Worm (Caenorhabditis elegans) whole organism, L1 larva: ENCODE measurements around the gene egl-13.

Source experiments
- C04F5.9 ChIP-seq: sonication (generic microtip); optimal IDR thresholded peaks from 2 replicates; lab custom pipeline; 2016; ENCODE audit warnings: missing genetic modification characterization, missing compliant biosample characterization
- aha-1 ChIP-seq: fragments of 150-350 bp; optimal IDR thresholded peaks from 2 replicates; lab custom pipeline; 2014; ENCODE audit warnings: missing biosample characterization, missing genetic modification characterization
- aly-2 ChIP-seq: fragments of 150-350 bp; optimal IDR thresholded peaks from 2 replicates; lab custom pipeline; 2014; ENCODE audit warnings: missing biosample characterization, missing genetic modification characterization
- ama-1 ChIP-seq: fragments of 150-350 bp; optimal IDR thresholded peaks from 2 replicates; lab custom pipeline; 2014
- blmp-1 ChIP-seq: fragments of 150-350 bp; optimal IDR thresholded peaks from 2 replicates; lab custom pipeline; 2014; ENCODE audit warnings: missing biosample characterization, missing genetic modification characterization
- ceh-8 ChIP-seq: fragments of 200-800 bp; sonication (Bioruptor generic); optimal IDR thresholded peaks from 2 replicates; lab custom pipeline; 2018; ENCODE audit warnings: mild to moderate bottlenecking, missing genetic modification characterization, moderate library complexity, missing compliant biosample characterization
- ceh-82 ChIP-seq, 3 experiments: fragments of 150-350 bp in 1 of 3; sonication (generic microtip) in 2 of 3; optimal IDR thresholded peaks; 2 replicates each; lab custom pipeline; 2014 to 2017; ENCODE audit warnings: missing biosample characterization in 3 of 3, missing genetic modification characterization in 3 of 3
- ceh-90 ChIP-seq: sonication (generic microtip); optimal IDR thresholded peaks from 2 replicates; lab custom pipeline; 2016; ENCODE audit warnings: missing genetic modification characterization, missing compliant biosample characterization
- efl-1 ChIP-seq, 4 experiments: fragments of 150-350 bp; optimal IDR thresholded peaks in 3 of 4; peaks in 1 of 4; 1 replicate in 1 of 4; 2 replicates in 3 of 4; lab custom pipeline; 2014; ENCODE audit warnings: missing biosample characterization in 2 of 4, missing genetic modification characterization in 2 of 4, missing genetic modification reagents in 2 of 4
- egl-13 ChIP-seq: sonication (generic microtip); optimal IDR thresholded peaks from 2 replicates; lab custom pipeline; 2016; ENCODE audit warnings: missing genotype, missing genetic modification reagents, missing genetic modification characterization, missing compliant biosample characterization
- elt-3 ChIP-seq, 6 experiments: fragments of 150-350 bp in 1 of 6; sonication (generic microtip); optimal IDR thresholded peaks; 2 replicates each; lab custom pipeline; 2017 to 2018; ENCODE audit warnings: missing biosample characterization in 6 of 6, missing genetic modification characterization in 6 of 6, inconsistent platforms in 1 of 6
- fkh-10 ChIP-seq: sonication (generic microtip); optimal IDR thresholded peaks from 2 replicates; lab custom pipeline; 2017; ENCODE audit warnings: missing biosample characterization, missing genetic modification reagents, missing genetic modification characterization
- grh-1 ChIP-seq: fragments of 200-800 bp; sonication (Bioruptor generic); IDR thresholded peaks from 2 replicates; pipeline ENCODE4 v1.3.6; 2022; ENCODE audit warnings: missing genetic modification reagents, missing genetic modification characterization, missing compliant biosample characterization
- hlh-17 ChIP-seq: fragments of 200-800 bp; sonication (Bioruptor generic); optimal IDR thresholded peaks from 2 replicates; lab custom pipeline; 2018; ENCODE audit warnings: missing genetic modification characterization, mild to moderate bottlenecking, missing compliant biosample characterization, moderate library complexity, borderline replicate concordance
- hlh-4 ChIP-seq: sonication (generic microtip); optimal IDR thresholded peaks from 2 replicates; lab custom pipeline; 2016; ENCODE audit warnings: mild to moderate bottlenecking, missing genetic modification characterization, missing compliant biosample characterization
- hpl-2 ChIP-seq: fragments of 150-350 bp; optimal IDR thresholded peaks from 2 replicates; lab custom pipeline; 2014; ENCODE audit warnings: missing biosample characterization, missing genetic modification reagents, missing genetic modification characterization
- isw-1 ChIP-seq: fragments of 200-800 bp; sonication (Bioruptor generic); IDR thresholded peaks from 2 replicates; pipeline ENCODE4 v1.3.6; 2022; ENCODE audit warnings: missing genetic modification characterization, missing compliant biosample characterization
- jun-1 ChIP-seq: fragments of 150-350 bp; optimal IDR thresholded peaks from 2 replicates; lab custom pipeline; 2014; ENCODE audit warnings: missing biosample characterization, missing genetic modification reagents, missing genetic modification characterization
- lin-13 ChIP-seq: fragments of 150-350 bp; optimal IDR thresholded peaks from 2 replicates; lab custom pipeline; 2014; ENCODE audit warnings: missing biosample characterization, missing genetic modification reagents, missing genetic modification characterization
- lin-14 ChIP-seq: fragments of 200-800 bp; sonication (Bioruptor generic); optimal IDR thresholded peaks from 2 replicates; lab custom pipeline; 2018; ENCODE audit warnings: mild to moderate bottlenecking, missing genetic modification characterization, moderate library complexity, missing compliant biosample characterization
- lin-15B ChIP-seq: fragments of 150-350 bp; sonication (generic microtip); optimal IDR thresholded peaks from 3 replicates; lab custom pipeline; 2014; ENCODE audit warnings: missing biosample characterization, missing genetic modification characterization
- lin-39 ChIP-seq: fragments of 150-350 bp; optimal IDR thresholded peaks from 2 replicates; lab custom pipeline; 2014; ENCODE audit warnings: missing biosample characterization, missing genetic modification reagents, missing genetic modification characterization
- lir-3 ChIP-seq: sonication (generic microtip); optimal IDR thresholded peaks from 2 replicates; lab custom pipeline; 2016; ENCODE audit warnings: mild to moderate bottlenecking, missing genetic modification characterization, moderate library complexity, missing compliant biosample characterization; ENCODE audit not compliant: poor library complexity
- lsy-2 ChIP-seq, 2 experiments: fragments of 150-350 bp; optimal IDR thresholded peaks; 2 replicates each; lab custom pipeline; 2014; ENCODE audit warnings: missing biosample characterization in 2 of 2, missing genetic modification characterization in 2 of 2
- mef-2 ChIP-seq: fragments of 150-350 bp; optimal IDR thresholded peaks from 2 replicates; lab custom pipeline; 2014; ENCODE audit warnings: missing biosample characterization, missing genetic modification characterization
- mep-1 ChIP-seq: fragments of 150-350 bp; optimal IDR thresholded peaks from 2 replicates; lab custom pipeline; 2014; ENCODE audit warnings: missing biosample characterization, missing genetic modification characterization
- nhr-11 ChIP-seq: fragments of 150-350 bp; optimal IDR thresholded peaks from 2 replicates; lab custom pipeline; 2014; ENCODE audit warnings: missing biosample characterization, missing genetic modification characterization
- nhr-12 ChIP-seq: sonication (generic microtip); optimal IDR thresholded peaks from 2 replicates; lab custom pipeline; 2017; ENCODE audit warnings: missing biosample characterization, missing genetic modification characterization
- nhr-19 ChIP-seq: fragments of 200-800 bp; sonication (Bioruptor generic); conservative IDR thresholded peaks from 2 replicates; pipeline ENCODE4 v1.3.6; 2022; ENCODE audit warnings: missing genetic modification characterization, missing compliant biosample characterization
- nhr-47 ChIP-seq: sonication (generic microtip); optimal IDR thresholded peaks from 2 replicates; lab custom pipeline; 2016; ENCODE audit warnings: mild to moderate bottlenecking, missing genetic modification characterization, moderate library complexity, missing compliant biosample characterization
- nhr-76 ChIP-seq: sonication (generic microtip); optimal IDR thresholded peaks from 2 replicates; lab custom pipeline; 2017; ENCODE audit warnings: missing biosample characterization, missing genetic modification characterization
- nhr-85 ChIP-seq: sonication (generic microtip); peaks from one replicate; lab custom pipeline; 2016; ENCODE audit warnings: missing genetic modification characterization, inconsistent platforms, missing compliant biosample characterization
- nhr-90 ChIP-seq: sonication (generic microtip); optimal IDR thresholded peaks from 2 replicates; lab custom pipeline; 2016; ENCODE audit warnings: mild to moderate bottlenecking, missing genetic modification characterization, missing compliant biosample characterization; ENCODE audit not compliant: poor library complexity
- pag-3 ChIP-seq: sonication (generic microtip); optimal IDR thresholded peaks from 2 replicates; lab custom pipeline; 2017; ENCODE audit warnings: missing genetic modification characterization, mild to moderate bottlenecking, missing compliant biosample characterization, antibody characterized with exemption, borderline replicate concordance; ENCODE audit not compliant: insufficient read depth
- pqm-1 ChIP-seq: sonication (generic microtip); optimal IDR thresholded peaks from 3 replicates; lab custom pipeline; 2017; ENCODE audit warnings: missing biosample characterization, missing genetic modification characterization
- rnt-1 ChIP-seq: sonication (generic microtip); optimal IDR thresholded peaks from 2 replicates; lab custom pipeline; 2016; ENCODE audit warnings: mild to moderate bottlenecking, missing genetic modification characterization, moderate library complexity, missing compliant biosample characterization
- skn-1 ChIP-seq: fragments of 150-350 bp; optimal IDR thresholded peaks from 2 replicates; lab custom pipeline; 2014; ENCODE audit warnings: missing biosample characterization, missing genetic modification characterization
- snpc-4 ChIP-seq: fragments of 150-350 bp; optimal IDR thresholded peaks from 2 replicates; lab custom pipeline; 2014; ENCODE audit warnings: missing biosample characterization, missing genetic modification characterization
- sox-4 ChIP-seq: sonication (generic microtip); optimal IDR thresholded peaks from 2 replicates; lab custom pipeline; 2016; ENCODE audit warnings: missing genetic modification characterization, missing compliant biosample characterization
- sptf-1 ChIP-seq: fragments of 150-350 bp; optimal IDR thresholded peaks from 2 replicates; lab custom pipeline; 2014; ENCODE audit warnings: missing biosample characterization, missing genetic modification characterization
- tlp-1 ChIP-seq: fragments of 150-350 bp; optimal IDR thresholded peaks from 2 replicates; lab custom pipeline; 2014; ENCODE audit warnings: missing biosample characterization, missing genetic modification characterization
- unc-30 ChIP-seq: sonication (generic microtip); optimal IDR thresholded peaks from 2 replicates; lab custom pipeline; 2017; ENCODE audit warnings: missing biosample characterization, missing genetic modification characterization
- unc-86 ChIP-seq: sonication (generic microtip); optimal IDR thresholded peaks from 2 replicates; lab custom pipeline; 2016; ENCODE audit warnings: missing genetic modification characterization, missing compliant biosample characterization
- xbp-1 ChIP-seq: sonication (generic microtip); optimal IDR thresholded peaks from 2 replicates; lab custom pipeline; 2016; ENCODE audit warnings: missing genetic modification characterization, missing compliant biosample characterization
- zag-1 ChIP-seq: fragments of 150-350 bp; optimal IDR thresholded peaks from 2 replicates; lab custom pipeline; 2014; ENCODE audit warnings: missing biosample characterization, missing genetic modification characterization
- zip-4 ChIP-seq: fragments of 200-800 bp; sonication (Bioruptor generic); optimal IDR thresholded peaks from 2 replicates; lab custom pipeline; 2018; ENCODE audit warnings: mild to moderate bottlenecking, missing genetic modification characterization, moderate library complexity, missing compliant biosample characterization

The egl-13 gene

DNA sequence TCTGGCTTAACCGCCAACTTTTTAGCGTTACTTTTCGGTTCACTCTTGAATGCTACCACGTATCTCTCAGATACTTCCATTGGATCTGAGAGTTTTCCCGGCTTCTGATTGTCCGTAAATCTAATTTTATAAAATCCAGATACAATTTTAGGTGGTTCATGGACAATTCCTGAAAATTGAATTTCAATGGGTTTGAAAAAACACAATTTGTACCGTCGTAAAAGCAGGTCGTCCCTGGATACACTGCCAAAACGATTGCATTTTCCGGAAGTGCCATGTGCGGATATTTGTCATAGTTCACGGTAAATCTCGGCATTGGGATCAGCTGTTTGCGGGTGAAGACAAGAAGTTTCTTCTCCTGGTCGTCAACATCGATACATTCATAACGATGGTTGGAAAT lies 24.1 kb upstream of the egl-13 start:
- no peak for TF ChIP-seq C04F5.9 (tag; lab: Kevin White, UChicago)
- no peak for TF ChIP-seq tlp-1 (tag; lab: Kevin White, UChicago)
- no peak for TF ChIP-seq aha-1
- no peak for TF ChIP-seq unc-30 (tag; lab: Kevin White, UChicago)

DNA sequence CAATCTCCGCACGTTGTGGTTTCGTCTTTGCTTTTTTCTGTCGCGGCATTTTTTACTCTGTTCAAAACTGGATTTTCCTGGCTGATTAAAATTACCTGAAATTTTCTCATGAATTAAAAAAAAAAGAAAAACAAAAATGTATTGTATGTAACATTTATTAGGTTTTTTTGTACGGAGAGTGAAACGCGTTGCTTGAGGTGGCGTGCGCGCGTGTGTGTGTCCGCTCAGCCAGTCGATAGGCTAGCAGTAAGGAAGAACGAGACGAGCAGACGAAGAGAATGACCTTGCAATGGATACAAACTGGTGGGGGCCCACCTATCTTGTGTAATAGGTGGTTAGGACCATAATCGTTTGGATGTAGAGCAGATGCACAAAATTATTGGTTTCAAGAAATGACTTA lies 22.3 kb upstream of the egl-13 start, which contains the start of gene T22B7.4:
Gene T22B7.4, minus strand, starts transcription at position 101 of the 400 bp plus-strand sequence.
- no peak for TF ChIP-seq hpl-2 (GFP tag; lab: Kevin White, UChicago)
- peak; percentile 17 for TF ChIP-seq blmp-1
- TF ChIP-seq nhr-19 (GFP tag; lab: Robert Waterston, UW) = no peak
- no peak for TF ChIP-seq lin-39 (tag; lab: Kevin White, UChicago)

DNA sequence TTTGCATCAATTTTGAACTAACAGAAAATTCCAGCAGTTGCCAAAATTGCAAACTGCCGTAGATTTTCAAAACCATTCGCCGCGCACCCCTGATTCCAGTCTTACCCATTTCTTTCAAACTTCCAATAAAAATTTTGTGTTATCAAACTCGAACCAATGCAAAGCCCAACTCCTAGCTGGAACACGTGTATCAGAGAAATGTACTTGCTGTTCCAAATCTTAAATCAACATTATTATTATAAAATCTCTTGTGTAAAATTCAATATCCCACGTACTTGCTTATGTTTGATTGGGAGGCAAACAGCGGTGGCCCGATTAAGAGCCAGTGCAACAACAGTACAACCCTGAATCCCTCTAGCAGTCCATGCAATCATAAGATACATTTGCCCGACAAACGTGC lies 19.5 kb upstream of the egl-13 start:
- no peak for TF ChIP-seq efl-1 (optimal IDR thresholded peaks at IDR 0.05; lab: Kevin White, UChicago)
- peak in 1 of 2 experiments; percentile 71 for TF ChIP-seq efl-1 (GFP tag; optimal IDR thresholded peaks at IDR 0.05 in 1 of 2; lab: Kevin White, UChicago)
- no peak for TF ChIP-seq ceh-8

DNA sequence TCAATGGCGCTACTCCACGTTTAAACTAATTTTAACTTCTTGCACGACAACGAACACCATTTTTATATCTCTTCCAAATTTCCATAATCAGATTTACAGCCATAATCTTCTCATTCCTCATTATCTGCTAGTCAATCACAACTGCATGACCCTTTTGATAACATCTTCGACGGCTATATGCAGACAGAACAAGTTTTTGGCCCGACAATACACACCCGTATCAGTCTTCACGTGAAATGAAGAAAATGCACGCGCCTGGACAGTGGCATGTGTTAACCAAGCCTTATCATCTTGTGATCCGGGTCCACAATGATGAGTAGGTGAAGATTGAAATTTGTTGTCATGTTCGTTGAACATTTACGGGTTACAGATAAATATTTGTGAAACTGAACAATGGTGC lies 18.0 kb upstream of the egl-13 start:
- TF ChIP-seq sptf-1 (tag; lab: Kevin White, UChicago) = no peak
- TF ChIP-seq egl-13 (tag; lab: Kevin White, UChicago) = no peak
- TF ChIP-seq grh-1 (GFP tag; lab: Robert Waterston, UW) = peak; percentile 49; the same call in 1 of the 2 replicates
- TF ChIP-seq tlp-1 (tag; lab: Kevin White, UChicago) = no peak
- no peak for TF ChIP-seq isw-1
- no peak for TF ChIP-seq aly-2 (tag; lab: Kevin White, UChicago)
- no peak for TF ChIP-seq nhr-11 (tag; lab: Kevin White, UChicago)
- no peak for TF ChIP-seq sox-4 (tag; lab: Kevin White, UChicago)
- no peak for TF ChIP-seq hlh-4 (tag; lab: Kevin White, UChicago)
- no peak for TF ChIP-seq mef-2 (tag; lab: Kevin White, UChicago)
- no peak for TF ChIP-seq nhr-12 (tag; lab: Kevin White, UChicago)
- no peak for TF ChIP-seq lin-13 (GFP tag; lab: Kevin White, UChicago)
- TF ChIP-seq ama-1 (lab: Kevin White, UChicago) = no peak
- TF ChIP-seq lsy-2 (tag; optimal IDR thresholded peaks at IDR 0.05; lab: Kevin White, UChicago) = no peak
- TF ChIP-seq efl-1 (optimal IDR thresholded peaks at IDR 0.05; lab: Kevin White, UChicago) = no peak
- no peak for TF ChIP-seq efl-1 (GFP tag; optimal IDR thresholded peaks at IDR 0.05 in 1 of 2; lab: Kevin White, UChicago)
- no peak for TF ChIP-seq mep-1 (tag; lab: Kevin White, UChicago)
- TF ChIP-seq nhr-76 = no peak
- no peak for TF ChIP-seq pag-3 (tag; lab: Kevin White, UChicago)
- TF ChIP-seq snpc-4 (tag; lab: Kevin White, UChicago) = no peak
- TF ChIP-seq nhr-85 (tag; lab: Kevin White, UChicago) = peak; percentile 79
- no peak for TF ChIP-seq unc-86 (tag; lab: Kevin White, UChicago)
- TF ChIP-seq rnt-1 = no peak
- TF ChIP-seq pqm-1 = no peak
- no peak for TF ChIP-seq ceh-90 (tag; lab: Kevin White, UChicago)
- no peak for TF ChIP-seq ceh-82 (tag; optimal IDR thresholded peaks at IDR 0.05; lab: Kevin White, UChicago)
- TF ChIP-seq jun-1 (tag; lab: Kevin White, UChicago) = no peak
- TF ChIP-seq nhr-47 (tag; lab: Kevin White, UChicago) = no peak
- peak; percentile 57 for TF ChIP-seq blmp-1
- no peak for TF ChIP-seq hlh-17 (GFP tag; lab: Kevin White, UChicago)
- TF ChIP-seq nhr-90 (tag; lab: Kevin White, UChicago) = no peak
- TF ChIP-seq fkh-10 = no peak
- TF ChIP-seq aha-1 = no peak
- TF ChIP-seq zip-4 (GFP tag; lab: Kevin White, UChicago) = no peak
- TF ChIP-seq elt-3 (tag; optimal IDR thresholded peaks at IDR 0.05; lab: Kevin White, UChicago) = peak in 3 of 6 experiments; percentile 5 to 73 (median 35)
- TF ChIP-seq zag-1 (tag; lab: Kevin White, UChicago) = no peak
- no peak for TF ChIP-seq skn-1 (tag; lab: Kevin White, UChicago)
- no peak for TF ChIP-seq C04F5.9 (tag; lab: Kevin White, UChicago)
- TF ChIP-seq ceh-8 = no peak
- peak; percentile 52 for TF ChIP-seq lin-14 (GFP tag; lab: Kevin White, UChicago)
- TF ChIP-seq lir-3 = no peak
- no peak for TF ChIP-seq unc-30 (tag; lab: Kevin White, UChicago)
- TF ChIP-seq xbp-1 (tag; lab: Kevin White, UChicago) = no peak
- TF ChIP-seq lin-15B (tag; lab: Kevin White, UChicago) = no peak
